Worm (Caenorhabditis elegans) whole organism, L1 larva: ENCODE measurements around the gene K03B8.8.
"Not testable (repeated sequence)": the region's sequence is repeated elsewhere in the genome, so short reads cannot be mapped to it uniquely, and the experiment has no call there.

ENCODE experiments used
- aha-1 ChIP-seq: fragments of 150-350 bp; optimal IDR thresholded peaks from 2 replicates; lab custom pipeline; 2014; ENCODE audit warnings: missing biosample characterization, missing genetic modification characterization
- ama-1 ChIP-seq: fragments of 150-350 bp; optimal IDR thresholded peaks from 2 replicates; lab custom pipeline; 2014
- efl-1 ChIP-seq, 4 experiments: fragments of 150-350 bp; optimal IDR thresholded peaks in 3 of 4; peaks in 1 of 4; 1 replicate in 1 of 4; 2 replicates in 3 of 4; lab custom pipeline; 2014; ENCODE audit warnings: missing biosample characterization in 2 of 4, missing genetic modification characterization in 2 of 4, missing genetic modification reagents in 2 of 4
- fkh-4 ChIP-seq: sonication (generic microtip); optimal IDR thresholded peaks from 2 replicates; lab custom pipeline; 2016; ENCODE audit warnings: missing compliant biosample characterization, missing genetic modification characterization, borderline replicate concordance
- irx-1 ChIP-seq: sonication (generic microtip); optimal IDR thresholded peaks from 2 replicates; lab custom pipeline; 2016; ENCODE audit warnings: missing genetic modification characterization, missing compliant biosample characterization
- mdl-1 ChIP-seq, 2 experiments: fragments of 150-350 bp; optimal IDR thresholded peaks; 2 replicates each; lab custom pipeline; 2014 to 2017; ENCODE audit warnings: missing biosample characterization in 2 of 2, missing genetic modification characterization in 2 of 2, inconsistent platforms in 1 of 2
- nhr-12 ChIP-seq: sonication (generic microtip); optimal IDR thresholded peaks from 2 replicates; lab custom pipeline; 2017; ENCODE audit warnings: missing biosample characterization, missing genetic modification characterization
- pag-3 ChIP-seq: sonication (generic microtip); optimal IDR thresholded peaks from 2 replicates; lab custom pipeline; 2017; ENCODE audit warnings: missing genetic modification characterization, mild to moderate bottlenecking, missing compliant biosample characterization, antibody characterized with exemption, borderline replicate concordance; ENCODE audit not compliant: insufficient read depth
- pqm-1 ChIP-seq: sonication (generic microtip); optimal IDR thresholded peaks from 3 replicates; lab custom pipeline; 2017; ENCODE audit warnings: missing biosample characterization, missing genetic modification characterization
- sox-4 ChIP-seq: sonication (generic microtip); optimal IDR thresholded peaks from 2 replicates; lab custom pipeline; 2016; ENCODE audit warnings: missing genetic modification characterization, missing compliant biosample characterization
- unc-98 ChIP-seq: fragments of 200-800 bp; sonication (Bioruptor generic); IDR thresholded peaks from 2 replicates; pipeline ENCODE4 v1.3.6; 2022; ENCODE audit warnings: missing genetic modification characterization, missing compliant biosample characterization
- ztf-4 ChIP-seq: fragments of 150-350 bp; optimal IDR thresholded peaks from 2 replicates; lab custom pipeline; 2014; ENCODE audit warnings: missing biosample characterization, missing genetic modification characterization

DNA sequence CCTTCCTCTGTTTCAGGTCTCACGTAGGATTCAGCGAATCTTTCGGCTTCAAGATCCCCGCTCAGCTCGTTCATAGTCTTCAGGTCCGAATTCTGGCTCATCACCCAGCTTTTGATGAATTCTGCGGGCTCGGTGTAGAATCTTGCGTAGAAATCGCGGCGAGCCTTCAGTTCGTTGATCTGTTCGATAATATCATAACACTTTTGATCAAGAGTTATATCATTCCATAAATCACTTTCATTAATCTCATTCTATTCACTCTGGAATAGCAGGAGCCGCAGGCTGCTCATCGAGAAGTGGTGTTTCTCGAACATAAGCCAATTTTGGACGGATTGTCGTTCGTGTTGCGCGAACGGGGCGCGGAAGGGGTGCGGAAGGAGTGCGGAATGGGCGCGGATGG, 15.8 kb downstream of the K03B8.8 start, which contains the start of gene K03B8.4:
- TF ChIP-seq ztf-4 (tag; lab: Kevin White, UChicago); unc-98 (GFP tag; lab: Robert Waterston, UW); nhr-12 (tag; lab: Kevin White, UChicago); irx-1 (tag; lab: Kevin White, UChicago); sox-4 (tag; lab: Kevin White, UChicago); efl-1 (optimal IDR thresholded peaks at IDR 0.05; lab: Kevin White, UChicago); efl-1 (GFP tag; optimal IDR thresholded peaks at IDR 0.05 in 1 of 2; lab: Kevin White, UChicago); mdl-1 (tag; optimal IDR thresholded peaks at IDR 0.05; lab: Kevin White, UChicago); ama-1 (lab: Kevin White, UChicago); pqm-1 (tag; lab: Kevin White, UChicago); pag-3 (tag; lab: Kevin White, UChicago); fkh-4; aha-1 (tag; lab: Kevin White, UChicago): not testable (repeated sequence)
